Worm (Caenorhabditis elegans) whole organism, L1 larva: ENCODE measurements around the gene F27B10.1.

Experiments
- C34B4.2 ChIP-seq: sonication (generic microtip); optimal IDR thresholded peaks from 2 replicates; lab custom pipeline; 2017; ENCODE audit warnings: mild to moderate bottlenecking, missing genetic modification characterization, missing compliant biosample characterization
- aly-2 ChIP-seq: fragments of 150-350 bp; optimal IDR thresholded peaks from 2 replicates; lab custom pipeline; 2014; ENCODE audit warnings: missing biosample characterization, missing genetic modification characterization
- ama-1 ChIP-seq: fragments of 150-350 bp; optimal IDR thresholded peaks from 2 replicates; lab custom pipeline; 2014
- blmp-1 ChIP-seq: fragments of 150-350 bp; optimal IDR thresholded peaks from 2 replicates; lab custom pipeline; 2014; ENCODE audit warnings: missing biosample characterization, missing genetic modification characterization
- ceh-8 ChIP-seq: fragments of 200-800 bp; sonication (Bioruptor generic); optimal IDR thresholded peaks from 2 replicates; lab custom pipeline; 2018; ENCODE audit warnings: mild to moderate bottlenecking, missing genetic modification characterization, moderate library complexity, missing compliant biosample characterization
- ceh-88 ChIP-seq: fragments of 200-800 bp; sonication (Bioruptor generic); IDR thresholded peaks from 2 replicates; pipeline ENCODE4 v1.3.6; 2022; ENCODE audit warnings: missing genetic modification characterization, missing compliant biosample characterization
- ces-1 ChIP-seq: fragments of 150-350 bp; optimal IDR thresholded peaks from 2 replicates; lab custom pipeline; 2014; ENCODE audit warnings: missing biosample characterization, missing genetic modification reagents, missing genetic modification characterization
- efl-1 ChIP-seq, 4 experiments: fragments of 150-350 bp; optimal IDR thresholded peaks in 3 of 4; peaks in 1 of 4; 1 replicate in 1 of 4; 2 replicates in 3 of 4; lab custom pipeline; 2014; ENCODE audit warnings: missing biosample characterization in 2 of 4, missing genetic modification characterization in 2 of 4, missing genetic modification reagents in 2 of 4
- elt-2 ChIP-seq: sonication (generic microtip); optimal IDR thresholded peaks from 2 replicates; lab custom pipeline; 2016; ENCODE audit warnings: missing genetic modification characterization, mild to moderate bottlenecking, inconsistent platforms, missing compliant biosample characterization, missing genetic modification reagents
- ets-5 ChIP-seq: fragments of 200-800 bp; sonication (Bioruptor generic); IDR thresholded peaks from 2 replicates; pipeline ENCODE4 v1.3.6; 2022; ENCODE audit warnings: missing genetic modification characterization, missing compliant biosample characterization
- grh-1 ChIP-seq: fragments of 200-800 bp; sonication (Bioruptor generic); IDR thresholded peaks from 2 replicates; pipeline ENCODE4 v1.3.6; 2022; ENCODE audit warnings: missing genetic modification reagents, missing genetic modification characterization, missing compliant biosample characterization
- hlh-4 ChIP-seq: sonication (generic microtip); optimal IDR thresholded peaks from 2 replicates; lab custom pipeline; 2016; ENCODE audit warnings: mild to moderate bottlenecking, missing genetic modification characterization, missing compliant biosample characterization
- hpl-2 ChIP-seq: fragments of 150-350 bp; optimal IDR thresholded peaks from 2 replicates; lab custom pipeline; 2014; ENCODE audit warnings: missing biosample characterization, missing genetic modification reagents, missing genetic modification characterization
- irx-1 ChIP-seq: sonication (generic microtip); optimal IDR thresholded peaks from 2 replicates; lab custom pipeline; 2016; ENCODE audit warnings: missing genetic modification characterization, missing compliant biosample characterization
- jun-1 ChIP-seq: fragments of 150-350 bp; optimal IDR thresholded peaks from 2 replicates; lab custom pipeline; 2014; ENCODE audit warnings: missing biosample characterization, missing genetic modification reagents, missing genetic modification characterization
- lin-13 ChIP-seq: fragments of 150-350 bp; optimal IDR thresholded peaks from 2 replicates; lab custom pipeline; 2014; ENCODE audit warnings: missing biosample characterization, missing genetic modification reagents, missing genetic modification characterization
- lin-35 ChIP-seq, 2 experiments: fragments of 150-350 bp; optimal IDR thresholded peaks; 2 replicates each; lab custom pipeline; 2014; ENCODE audit warnings: missing biosample characterization in 2 of 2, missing genetic modification characterization in 2 of 2, missing genetic modification reagents in 2 of 2
- mdl-1 ChIP-seq, 2 experiments: fragments of 150-350 bp; optimal IDR thresholded peaks; 2 replicates each; lab custom pipeline; 2014 to 2017; ENCODE audit warnings: missing biosample characterization in 2 of 2, missing genetic modification characterization in 2 of 2, inconsistent platforms in 1 of 2
- mef-2 ChIP-seq: fragments of 150-350 bp; optimal IDR thresholded peaks from 2 replicates; lab custom pipeline; 2014; ENCODE audit warnings: missing biosample characterization, missing genetic modification characterization
- nhr-12 ChIP-seq: sonication (generic microtip); optimal IDR thresholded peaks from 2 replicates; lab custom pipeline; 2017; ENCODE audit warnings: missing biosample characterization, missing genetic modification characterization
- nhr-237 ChIP-seq: fragments of 150-350 bp; optimal IDR thresholded peaks from 2 replicates; lab custom pipeline; 2014; ENCODE audit warnings: missing biosample characterization, missing genetic modification characterization
- nhr-28 ChIP-seq: fragments of 150-350 bp; optimal IDR thresholded peaks from 2 replicates; lab custom pipeline; 2014; ENCODE audit warnings: missing biosample characterization, missing genetic modification characterization
- nhr-71 ChIP-seq: sonication (generic microtip); optimal IDR thresholded peaks from 2 replicates; lab custom pipeline; 2016; ENCODE audit warnings: mild to moderate bottlenecking, missing genetic modification characterization, moderate library complexity, missing compliant biosample characterization
- nhr-76 ChIP-seq: sonication (generic microtip); optimal IDR thresholded peaks from 2 replicates; lab custom pipeline; 2017; ENCODE audit warnings: missing biosample characterization, missing genetic modification characterization
- nhr-84 ChIP-seq: sonication (generic microtip); optimal IDR thresholded peaks from 2 replicates; lab custom pipeline; 2017; ENCODE audit warnings: missing biosample characterization, missing genetic modification characterization
- pax-3 ChIP-seq: fragments of 200-800 bp; sonication (Bioruptor generic); optimal IDR thresholded peaks from 2 replicates; lab custom pipeline; 2018; ENCODE audit warnings: mild to moderate bottlenecking, missing genetic modification characterization, moderate library complexity, missing compliant biosample characterization
- pqm-1 ChIP-seq: sonication (generic microtip); optimal IDR thresholded peaks from 3 replicates; lab custom pipeline; 2017; ENCODE audit warnings: missing biosample characterization, missing genetic modification characterization
- sox-4 ChIP-seq: sonication (generic microtip); optimal IDR thresholded peaks from 2 replicates; lab custom pipeline; 2016; ENCODE audit warnings: missing genetic modification characterization, missing compliant biosample characterization
- sup-37 ChIP-seq: fragments of 200-800 bp; sonication (Bioruptor generic); optimal IDR thresholded peaks from 2 replicates; lab custom pipeline; 2018; ENCODE audit warnings: mild to moderate bottlenecking, missing genetic modification characterization, missing compliant biosample characterization
- tbx-2 ChIP-seq: sonication (generic microtip); optimal IDR thresholded peaks from 2 replicates; lab custom pipeline; 2016; ENCODE audit warnings: missing genetic modification characterization, missing compliant biosample characterization
- unc-30 ChIP-seq: sonication (generic microtip); optimal IDR thresholded peaks from 2 replicates; lab custom pipeline; 2017; ENCODE audit warnings: missing biosample characterization, missing genetic modification characterization
- vab-15 ChIP-seq: sonication (generic microtip); optimal IDR thresholded peaks from 2 replicates; lab custom pipeline; 2017; ENCODE audit warnings: missing genotype, mild to moderate bottlenecking, missing genetic modification characterization, missing compliant biosample characterization
- ztf-11 ChIP-seq, 2 experiments: sonication (generic microtip); optimal IDR thresholded peaks; 2 replicates each; lab custom pipeline; 2016 to 2017; ENCODE audit warnings: missing genetic modification characterization in 2 of 2, missing biosample characterization in 1 of 2, missing compliant biosample characterization in 1 of 2

Gene F27B10.1

DNA sequence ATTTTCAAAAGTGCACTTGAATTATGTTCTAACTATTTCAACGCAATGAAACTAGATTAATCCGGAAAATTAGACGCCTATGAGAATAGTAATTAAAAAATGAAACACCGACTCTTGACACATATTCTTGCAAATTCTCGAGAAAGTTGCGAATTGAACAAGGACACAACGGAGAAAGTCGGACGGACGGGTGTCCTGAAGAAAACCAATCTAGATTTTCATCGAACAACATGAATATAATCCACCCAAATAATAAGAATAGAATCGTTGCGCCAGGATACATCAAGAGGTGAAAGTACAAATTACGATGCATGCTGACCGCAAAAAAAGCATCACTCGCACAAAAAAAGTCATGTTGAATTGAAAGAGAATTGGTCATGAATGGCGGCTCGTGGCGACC lies 3.5 kb upstream of the F27B10.1 start:
- TF ChIP-seq blmp-1 (tag; lab: Kevin White, UChicago) (peak; percentile 82), irx-1 (no peak)

DNA sequence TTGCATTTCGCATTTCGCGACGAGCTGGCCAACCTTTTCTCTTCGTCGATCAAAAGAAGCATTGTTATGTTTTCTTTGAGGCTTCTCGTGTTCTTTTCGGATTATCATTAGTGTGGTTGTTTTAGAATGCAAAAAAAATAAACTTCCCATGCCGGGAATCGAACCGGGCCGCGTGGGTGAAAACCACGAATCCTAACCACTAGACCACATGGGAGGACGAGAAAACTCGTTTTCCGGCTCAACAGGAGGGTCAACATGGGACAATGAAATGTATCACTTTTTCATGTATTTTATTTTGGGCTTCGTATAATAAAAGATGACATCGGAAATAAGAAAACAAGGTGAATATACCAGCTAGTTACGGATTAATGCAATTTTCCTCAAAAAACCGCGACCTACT lies 2.8 kb upstream of the F27B10.1 start:
- TF ChIP-seq efl-1 (optimal IDR thresholded peaks at IDR 0.05; lab: Kevin White, UChicago): no peak
- TF ChIP-seq efl-1 (GFP tag; optimal IDR thresholded peaks at IDR 0.05 in 1 of 2; lab: Kevin White, UChicago): peak in 1 of 2 experiments; percentile 85
- no peak for TF ChIP-seq C34B4.2
- TF ChIP-seq, all 84 proteins: peak for 1

DNA sequence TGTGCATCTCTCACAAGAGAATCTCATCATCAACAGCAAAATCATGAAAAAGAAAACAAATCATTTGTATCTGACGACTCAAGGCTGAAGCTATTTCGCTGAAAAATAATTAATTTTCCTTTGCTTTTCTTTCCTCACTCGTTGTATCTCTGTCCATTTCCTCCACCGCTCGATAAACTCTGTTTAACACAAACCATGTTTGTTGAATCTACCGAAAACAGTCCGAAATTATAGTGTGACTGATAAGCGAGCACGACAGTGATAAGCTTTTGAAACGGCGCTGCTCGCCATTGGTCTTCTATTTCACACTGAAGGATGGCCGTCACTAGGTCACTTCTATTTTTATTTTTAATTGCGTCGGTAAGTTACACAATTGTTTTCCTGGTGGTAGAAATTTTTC lies 3.2 kb downstream of the F27B10.1 start, which contains the start of gene npa-1:
Gene npa-1, plus strand, starts transcription at position 142 of the 400 bp plus-strand sequence.
- TF ChIP-seq pqm-1 (tag; lab: Kevin White, UChicago) (peak; percentile 48), ztf-11 (tag; optimal IDR thresholded peaks at IDR 0.05; lab: Kevin White, UChicago) (no peak), lin-13 (GFP tag; lab: Kevin White, UChicago) (no peak), efl-1 (optimal IDR thresholded peaks at IDR 0.05; lab: Kevin White, UChicago) (no peak), efl-1 (GFP tag; optimal IDR thresholded peaks at IDR 0.05 in 1 of 2; lab: Kevin White, UChicago) (peak in 1 of 2 experiments; percentile 75), elt-2 (tag; lab: Kevin White, UChicago) (peak; percentile 18)

DNA sequence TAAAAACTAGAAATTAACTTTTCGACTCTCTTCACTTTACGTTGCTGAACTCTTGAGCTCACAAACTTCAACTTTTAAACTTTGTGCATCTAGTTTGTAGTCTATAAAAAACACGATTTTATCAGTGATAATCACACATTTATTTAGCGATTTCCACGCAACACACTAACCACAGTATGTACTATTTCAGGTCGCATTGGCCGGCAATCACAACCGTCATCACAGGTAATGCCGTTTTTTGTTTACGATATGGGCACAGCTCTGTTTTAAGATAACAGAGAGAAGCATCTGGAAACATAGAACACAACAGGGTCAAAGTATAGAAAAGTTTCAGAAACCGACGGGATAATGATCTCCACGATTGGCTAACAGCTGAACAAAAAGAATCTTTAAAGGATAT lies 3.8 kb downstream of the F27B10.1 start:
- TF ChIP-seq jun-1: peak; percentile 13
- TF ChIP-seq elt-2 (tag; lab: Kevin White, UChicago): peak; percentile 57
- no peak for TF ChIP-seq efl-1 (optimal IDR thresholded peaks at IDR 0.05; lab: Kevin White, UChicago)
- peak in 1 of 2 experiments; percentile 88 for TF ChIP-seq efl-1 (GFP tag; optimal IDR thresholded peaks at IDR 0.05 in 1 of 2; lab: Kevin White, UChicago)
- TF ChIP-seq nhr-71: peak; percentile 12
- peak in 1 of 2 experiments; percentile 30 for TF ChIP-seq lin-35 (GFP tag; optimal IDR thresholded peaks at IDR 0.05; lab: Kevin White, UChicago)
- TF ChIP-seq blmp-1 (tag; lab: Kevin White, UChicago): no peak
- TF ChIP-seq, all 84 proteins: peak for 5

DNA sequence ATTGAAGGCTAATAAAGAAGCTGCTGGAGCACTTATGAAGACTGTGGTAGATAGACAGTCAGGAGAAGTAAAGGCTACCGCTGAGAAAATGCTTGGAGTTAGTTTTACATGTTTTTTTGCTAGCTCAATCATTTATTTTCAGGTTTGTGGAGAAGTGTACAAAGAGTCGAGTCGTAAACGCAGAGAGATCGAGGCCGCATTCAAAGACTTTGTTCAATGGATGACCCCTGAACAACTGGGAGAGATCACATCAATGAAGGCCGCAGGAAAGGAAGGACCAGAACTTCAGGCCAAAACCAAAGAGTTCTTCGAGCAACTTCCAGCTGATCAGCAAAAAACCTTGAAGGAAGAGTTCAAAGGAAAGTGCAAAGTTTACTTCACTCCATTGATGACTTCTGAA lies 6.4 kb downstream of the F27B10.1 start:
- TF ChIP-seq ceh-88 (GFP tag; lab: Robert Waterston, UW): no peak
- TF ChIP-seq tbx-2 (tag; lab: Kevin White, UChicago): no peak
- TF ChIP-seq nhr-28: no peak
- no peak for TF ChIP-seq nhr-12
- TF ChIP-seq vab-15 (tag; lab: Kevin White, UChicago): no peak
- no peak for TF ChIP-seq nhr-237
- no peak for TF ChIP-seq ets-5
- no peak for TF ChIP-seq nhr-84
- no peak for TF ChIP-seq unc-30 (tag; lab: Kevin White, UChicago)
- TF ChIP-seq ztf-11 (tag; optimal IDR thresholded peaks at IDR 0.05; lab: Kevin White, UChicago): no peak
- TF ChIP-seq sox-4 (tag; lab: Kevin White, UChicago): no peak

DNA sequence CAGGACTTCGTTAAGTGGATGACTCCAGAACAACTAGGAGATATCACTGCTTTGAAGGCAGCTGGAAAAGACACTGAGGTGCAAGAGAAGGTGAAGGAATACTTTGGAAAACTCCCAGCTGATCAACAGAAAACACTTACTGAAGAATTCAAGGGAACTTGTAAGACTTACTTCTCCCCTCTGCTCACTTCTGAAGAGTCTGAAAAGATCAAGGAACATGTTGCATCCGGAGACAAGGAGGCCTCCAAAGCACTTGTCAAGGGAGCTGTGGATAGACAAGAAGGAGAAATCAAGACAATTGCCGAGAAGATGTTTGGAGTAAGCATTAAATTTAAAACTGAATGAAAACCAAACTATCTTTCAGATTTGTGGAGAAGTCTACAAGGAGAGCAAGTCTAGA lies 7.0 kb downstream of the F27B10.1 start:
- no peak for TF ChIP-seq nhr-237
- TF ChIP-seq vab-15 (tag; lab: Kevin White, UChicago): no peak
- TF ChIP-seq nhr-28: no peak
- no peak for TF ChIP-seq ceh-8 (GFP tag; lab: Kevin White, UChicago)
- no peak for TF ChIP-seq hlh-4 (tag; lab: Kevin White, UChicago)
- TF ChIP-seq aly-2 (tag; lab: Kevin White, UChicago): no peak
- no peak for TF ChIP-seq pax-3
- TF ChIP-seq hpl-2 (GFP tag; lab: Kevin White, UChicago): no peak
- no peak for TF ChIP-seq mdl-1 (tag; optimal IDR thresholded peaks at IDR 0.05; lab: Kevin White, UChicago)
- TF ChIP-seq mef-2 (tag; lab: Kevin White, UChicago): no peak
- TF ChIP-seq grh-1 (GFP tag; lab: Robert Waterston, UW): no peak
- TF ChIP-seq ztf-11 (tag; optimal IDR thresholded peaks at IDR 0.05; lab: Kevin White, UChicago): no peak
- TF ChIP-seq nhr-76: no peak
- TF ChIP-seq ets-5: no peak
- no peak for TF ChIP-seq sup-37 (GFP tag; lab: Kevin White, UChicago)
- no peak for TF ChIP-seq nhr-84
- no peak for TF ChIP-seq ama-1 (lab: Kevin White, UChicago)
- TF ChIP-seq ces-1 (GFP tag; lab: Kevin White, UChicago): no peak
- TF ChIP-seq, all 84 proteins: peak for 0
